Worm (Caenorhabditis elegans): ENCODE data around the gene E02C12.9.

DNA sequence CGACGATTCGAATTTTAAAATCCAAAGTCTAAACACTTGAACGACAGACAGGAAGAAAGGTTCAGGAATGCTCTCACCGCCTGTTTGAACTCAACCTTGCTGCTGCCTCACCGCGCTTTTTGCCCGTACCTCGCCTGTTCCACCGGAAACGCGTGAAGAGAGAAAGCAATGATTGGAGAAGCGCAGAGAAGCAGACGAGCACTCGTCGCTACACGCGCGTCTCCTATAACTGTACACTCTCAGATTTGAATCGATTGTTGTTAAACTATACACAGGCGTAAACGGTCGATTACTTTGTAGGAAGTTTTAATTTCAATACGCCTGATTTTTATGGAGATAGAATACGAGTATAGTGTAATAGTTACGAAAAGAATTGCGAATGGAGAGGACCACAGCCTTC, 49.2 kb upstream of the E02C12.9 start:
- TF ChIP-seq sma-9 (GFP tag; optimal IDR thresholded peaks at IDR 0.05) (peak; percentile 42), sma-9 (tag; optimal IDR thresholded peaks at IDR 0.05) (no peak), blmp-1 (tag; optimal IDR thresholded peaks at IDR 0.05; ENCODE audit: insufficient read depth) (no peak)

All from whole organism, L2 larva.